Fruit fly (Drosophila melanogaster) whole organism, embryonic: ENCODE measurements around the gene clumsy.

Source experiments
- Ada2b ChIP-seq: fragments of 200-800 bp; sonication (Bioruptor generic); IDR thresholded peaks from 2 replicates; pipeline ENCODE4 v1.3.6; 2022; ENCODE audit warnings: missing biosample characterization, missing genetic modification characterization
- CG11398 ChIP-seq: fragments of 200-800 bp; sonication (Bioruptor generic); optimal IDR thresholded peaks from 2 replicates; lab custom pipeline; 2016; ENCODE audit warnings: missing biosample characterization, missing genetic modification characterization
- CG13296 ChIP-seq: fragments of 200-800 bp; sonication (Bioruptor generic); optimal IDR thresholded peaks from 3 replicates; lab custom pipeline; 2018; ENCODE audit warnings: missing biosample characterization, mild to moderate bottlenecking, missing genetic modification characterization
- CG14050 ChIP-seq: fragments of 200-800 bp; sonication (Bioruptor generic); IDR thresholded peaks from 3 replicates; pipeline ENCODE4 v1.3.6; 2022; ENCODE audit warnings: missing biosample characterization, missing genetic modification characterization
- CG14441 ChIP-seq: fragments of 200-800 bp; sonication (Bioruptor generic); IDR thresholded peaks from 2 replicates; pipeline ENCODE4 v1.3.6; 2022; ENCODE audit warnings: missing biosample characterization, missing genetic modification characterization
- CG16815 ChIP-seq: fragments of 200-800 bp; sonication (Bioruptor generic); optimal IDR thresholded peaks from 3 replicates; lab custom pipeline; 2017; ENCODE audit warnings: missing biosample characterization, mild to moderate bottlenecking, missing genetic modification characterization
- CG17359 ChIP-seq: fragments of 200-800 bp; sonication (Bioruptor generic); optimal IDR thresholded peaks from 3 replicates; lab custom pipeline; 2018; ENCODE audit warnings: missing biosample characterization, mild to moderate bottlenecking, missing genetic modification characterization, moderate library complexity
- CG17912 ChIP-seq: fragments of 200-800 bp; sonication (Bioruptor generic); optimal IDR thresholded peaks from 2 replicates; lab custom pipeline; 2018; ENCODE audit warnings: missing biosample characterization, mild to moderate bottlenecking, missing genetic modification characterization
- CG31224 ChIP-seq: fragments of 200-800 bp; sonication (Bioruptor generic); IDR thresholded peaks from 2 replicates; pipeline ENCODE4 v1.3.6; 2022; ENCODE audit warnings: missing biosample characterization, missing genetic modification characterization
- CG31365 ChIP-seq: fragments of 200-800 bp; sonication (Bioruptor generic); optimal IDR thresholded peaks from 2 replicates; lab custom pipeline; 2018; ENCODE audit warnings: missing biosample characterization, mild to moderate bottlenecking, missing genetic modification characterization
- CG32767 ChIP-seq: fragments of 200-800 bp; sonication (Bioruptor generic); IDR thresholded peaks from 2 replicates; pipeline ENCODE4 v1.3.6; 2022; ENCODE audit warnings: missing biosample characterization, missing genetic modification characterization
- CG7928 ChIP-seq: fragments of 200-800 bp; sonication (Bioruptor generic); optimal IDR thresholded peaks from 2 replicates; lab custom pipeline; 2017; ENCODE audit warnings: missing biosample characterization, mild to moderate bottlenecking, missing genetic modification characterization
- CG9727 ChIP-seq: fragments of 200-800 bp; sonication (Bioruptor generic); optimal IDR thresholded peaks from 3 replicates; lab custom pipeline; 2017; ENCODE audit warnings: missing biosample characterization, mild to moderate bottlenecking, missing genetic modification characterization
- CG9932 ChIP-seq: fragments of 200-800 bp; sonication (Bioruptor generic); IDR thresholded peaks from 2 replicates; pipeline ENCODE4 v1.3.6; 2022; ENCODE audit warnings: missing biosample characterization, missing genetic modification characterization
- Camta ChIP-seq: fragments of 200-800 bp; sonication (Bioruptor generic); optimal IDR thresholded peaks from 2 replicates; lab custom pipeline; 2016; ENCODE audit warnings: missing biosample characterization, missing genetic modification characterization
- Dbx ChIP-seq: fragments of 200-800 bp; sonication (Bioruptor generic); IDR thresholded peaks from 3 replicates; pipeline ENCODE4 v1.3.6; 2022; ENCODE audit warnings: missing biosample characterization, missing genetic modification characterization
- Deaf1 ChIP-seq: fragments of 200-800 bp; optimal IDR thresholded peaks from 3 replicates; lab custom pipeline; 2019; ENCODE audit warnings: missing biosample characterization, mild to moderate bottlenecking, missing genetic modification characterization, moderate library complexity
- Fer1 ChIP-seq: fragments of 200-800 bp; sonication (Bioruptor generic); optimal IDR thresholded peaks from 2 replicates; lab custom pipeline; 2017; ENCODE audit warnings: missing biosample characterization, mild to moderate bottlenecking, missing genetic modification characterization
- HLH54F ChIP-seq: fragments of 200-800 bp; sonication (Bioruptor generic); optimal IDR thresholded peaks from 3 replicates; lab custom pipeline; 2016; ENCODE audit warnings: missing biosample characterization, missing genetic modification characterization
- HLHmδ ChIP-seq: fragments of 200-800 bp; sonication (Bioruptor generic); optimal IDR thresholded peaks from 2 replicates; lab custom pipeline; 2018; ENCODE audit warnings: missing biosample characterization, mild to moderate bottlenecking, missing genetic modification characterization, moderate library complexity
- Hey ChIP-seq: fragments of 200-800 bp; sonication (Bioruptor generic); optimal IDR thresholded peaks from 3 replicates; lab custom pipeline; 2018; ENCODE audit warnings: missing biosample characterization, mild to moderate bottlenecking, missing genetic modification characterization
- HmgD ChIP-seq: fragments of 200-800 bp; sonication (Bioruptor generic); optimal IDR thresholded peaks from 3 replicates; lab custom pipeline; 2016; ENCODE audit warnings: missing biosample characterization, missing genetic modification characterization
- Kr ChIP-seq: fragments of 200-800 bp; sonication (Bioruptor generic); optimal IDR thresholded peaks from 2 replicates; lab custom pipeline; 2017; ENCODE audit warnings: missing biosample characterization, mild to moderate bottlenecking, missing genetic modification characterization
- Lpt ChIP-seq: fragments of >200 bp; optimal IDR thresholded peaks from 2 replicates; lab custom pipeline; 2018; ENCODE audit warnings: missing biosample characterization, missing genetic modification characterization
- NfI ChIP-seq: fragments of 200-800 bp; sonication (Bioruptor generic); optimal IDR thresholded peaks from 3 replicates; lab custom pipeline; 2018; ENCODE audit warnings: missing biosample characterization, mild to moderate bottlenecking, missing genetic modification characterization, moderate library complexity
- Sin3A ChIP-seq: fragments of >200 bp; optimal IDR thresholded peaks from 2 replicates; lab custom pipeline; 2018
- Xbp1 ChIP-seq: fragments of 200-800 bp; sonication (Bioruptor generic); optimal IDR thresholded peaks from 3 replicates; lab custom pipeline; 2016; ENCODE audit warnings: missing biosample characterization, mild to moderate bottlenecking, missing genetic modification characterization
- Xrp1 ChIP-seq: fragments of 200-800 bp; sonication (Bioruptor generic); IDR thresholded peaks from 2 replicates; pipeline ENCODE4 v1.3.6; 2022; ENCODE audit warnings: missing biosample characterization, missing genetic modification characterization
- br ChIP-seq: fragments of >200 bp; optimal IDR thresholded peaks from 2 replicates; lab custom pipeline; 2017
- dan ChIP-seq: fragments of 200-800 bp; sonication (Bioruptor generic); IDR thresholded peaks from 2 replicates; pipeline ENCODE4 v1.3.6; 2022; ENCODE audit warnings: missing biosample characterization, missing genetic modification characterization
- dmrt11E ChIP-seq: fragments of 200-800 bp; sonication (Bioruptor generic); optimal IDR thresholded peaks from 3 replicates; lab custom pipeline; 2018; ENCODE audit warnings: missing biosample characterization, mild to moderate bottlenecking, missing genetic modification characterization, moderate library complexity
- emc ChIP-seq: fragments of 200-800 bp; sonication (Bioruptor generic); optimal IDR thresholded peaks from 2 replicates; lab custom pipeline; 2016; ENCODE audit warnings: missing biosample characterization, missing genetic modification characterization
- fd96Cb ChIP-seq: fragments of 200-800 bp; sonication (Bioruptor generic); optimal IDR thresholded peaks from 2 replicates; lab custom pipeline; 2018; ENCODE audit warnings: missing biosample characterization, mild to moderate bottlenecking, missing genetic modification characterization, moderate library complexity
- ftz-f1 ChIP-seq: fragments of 200-800 bp; sonication (Bioruptor generic); optimal IDR thresholded peaks from 2 replicates; lab custom pipeline; 2016; ENCODE audit warnings: missing biosample characterization, missing genetic modification characterization
- her ChIP-seq: fragments of 200-800 bp; sonication (Bioruptor generic); optimal IDR thresholded peaks from 2 replicates; lab custom pipeline; 2016; ENCODE audit warnings: missing biosample characterization, missing genetic modification characterization
- klu ChIP-seq: fragments of 200-800 bp; sonication (Bioruptor generic); IDR thresholded peaks from 2 replicates; pipeline ENCODE4 v1.3.6; 2022; ENCODE audit warnings: missing biosample characterization, missing genetic modification characterization
- lbe ChIP-seq: fragments of 200-800 bp; sonication (Bioruptor generic); optimal IDR thresholded peaks from 2 replicates; lab custom pipeline; 2016; ENCODE audit warnings: missing biosample characterization, mild to moderate bottlenecking, missing genetic modification characterization
- nmo ChIP-seq: fragments of 200-800 bp; sonication (Bioruptor generic); optimal IDR thresholded peaks from 2 replicates; lab custom pipeline; 2018; ENCODE audit warnings: missing biosample characterization, mild to moderate bottlenecking, missing genetic modification characterization, moderate library complexity
- nom ChIP-seq: fragments of 200-800 bp; sonication (Bioruptor generic); optimal IDR thresholded peaks from 2 replicates; lab custom pipeline; 2017; ENCODE audit warnings: missing biosample characterization, missing genetic modification characterization, mild to moderate bottlenecking, moderate library complexity, missing genetic modification reagents
- oc ChIP-seq: fragments of 200-800 bp; sonication (Bioruptor generic); optimal IDR thresholded peaks from 2 replicates; lab custom pipeline; 2018; ENCODE audit warnings: missing biosample characterization, mild to moderate bottlenecking, missing genetic modification characterization, moderate library complexity
- p53 ChIP-seq: fragments of 200-800 bp; sonication (Bioruptor generic); optimal IDR thresholded peaks from 2 replicates; lab custom pipeline; 2016; ENCODE audit warnings: missing biosample characterization, missing genetic modification characterization
- pfk ChIP-seq: fragments of 200-800 bp; sonication (Bioruptor generic); optimal IDR thresholded peaks from 2 replicates; lab custom pipeline; 2018; ENCODE audit warnings: missing biosample characterization, mild to moderate bottlenecking, missing genetic modification characterization, moderate library complexity
- repo ChIP-seq: fragments of 200-800 bp; sonication (Bioruptor generic); optimal IDR thresholded peaks from 2 replicates; lab custom pipeline; 2016; ENCODE audit warnings: missing biosample characterization, missing genetic modification characterization
- ro ChIP-seq: fragments of 200-800 bp; sonication (Bioruptor generic); IDR thresholded peaks from 2 replicates; pipeline ENCODE4 v1.3.6; 2022; ENCODE audit warnings: missing biosample characterization, missing genetic modification characterization
- run ChIP-seq: fragments of 200-800 bp; sonication (Bioruptor generic); optimal IDR thresholded peaks from 3 replicates; lab custom pipeline; 2018; ENCODE audit warnings: missing biosample characterization, mild to moderate bottlenecking, missing genetic modification characterization
- salm ChIP-seq: fragments of 200-800 bp; sonication (Bioruptor generic); optimal IDR thresholded peaks from 2 replicates; lab custom pipeline; 2018; ENCODE audit warnings: missing biosample characterization, mild to moderate bottlenecking, missing genetic modification characterization
- shn ChIP-seq: fragments of 200-800 bp; sonication (Bioruptor generic); optimal IDR thresholded peaks from 3 replicates; lab custom pipeline; 2016; ENCODE audit warnings: missing biosample characterization, missing genetic modification characterization
- unc-4 ChIP-seq: fragments of 200-800 bp; sonication (Bioruptor generic); IDR thresholded peaks from 2 replicates; pipeline ENCODE4 v1.3.6; 2022; ENCODE audit warnings: missing biosample characterization, missing genetic modification characterization; ENCODE audit not compliant: partially characterized antibody
- usp ChIP-seq: fragments of >200 bp; optimal IDR thresholded peaks from 2 replicates; lab custom pipeline; 2017; ENCODE audit warnings: missing biosample characterization, missing genetic modification characterization
- zfh1 ChIP-seq: fragments of 200-800 bp; sonication (Bioruptor generic); IDR thresholded peaks from 3 replicates; pipeline ENCODE4 v1.3.6; 2022; ENCODE audit warnings: missing biosample characterization, missing genetic modification characterization

The clumsy gene

dm6 chr2L:21168295-21169159 is 37.8 kb upstream of the clumsy start, which contains the start of the genes mAcon1, CG43345 and CG43346 (continued):
- TF ChIP-seq oc (tag; lab: Kevin White, UChicago), result no peak
- peak; percentile 57 for TF ChIP-seq CG7928
- TF ChIP-seq Sin3A (lab: Kevin White, UChicago), result peak; percentile 97
- no peak for TF ChIP-seq CG17359 (tag; lab: Kevin White, UChicago)
- peak; percentile 48; the same call in 1 of the 3 replicates for TF ChIP-seq zfh1 (GFP tag; lab: Robert Waterston, UW)
- TF ChIP-seq repo (GFP tag; lab: Kevin White, UChicago), result peak; percentile 69
- TF ChIP-seq her (GFP tag; lab: Kevin White, UChicago), result peak; percentile 84
- no peak for TF ChIP-seq dan
- peak; percentile 86 for TF ChIP-seq Dbx (GFP tag; lab: Robert Waterston, UW)
- TF ChIP-seq Camta, result peak; percentile 75
- TF ChIP-seq Kr (GFP tag; lab: Kevin White, UChicago), result no peak
- TF ChIP-seq fd96Cb (tag; lab: Kevin White, UChicago), result peak; percentile 54
- TF ChIP-seq CG11398 (GFP tag; lab: Kevin White, UChicago), result peak; percentile 79
- TF ChIP-seq Ada2b (GFP tag; lab: Robert Waterston, UW), result peak; percentile 33; the same call in 1 of the 2 replicates
- peak; percentile 93 for TF ChIP-seq HLH54F (GFP tag; lab: Kevin White, UChicago)
- no peak for TF ChIP-seq Lpt (GFP tag; lab: Kevin White, UChicago)
- TF ChIP-seq pfk (GFP tag; lab: Kevin White, UChicago), result peak; percentile 6
- TF ChIP-seq CG31365 (tag; lab: Kevin White, UChicago), result no peak
- peak; percentile 84 for TF ChIP-seq Xbp1 (GFP tag; lab: Kevin White, UChicago)
- no peak for TF ChIP-seq Hey (tag; lab: Kevin White, UChicago)
- peak; percentile 84 for TF ChIP-seq CG16815
- TF ChIP-seq nom (GFP tag; lab: Kevin White, UChicago), result peak; percentile 75
- no peak; the same call in 1 of the 2 replicates for TF ChIP-seq CG14441 (GFP tag; lab: Robert Waterston, UW)
- TF ChIP-seq shn (GFP tag; lab: Kevin White, UChicago), result peak; percentile 92
- TF ChIP-seq CG9727, result peak; percentile 79
- TF ChIP-seq p53 (GFP tag; lab: Kevin White, UChicago), result peak; percentile 62
- TF ChIP-seq ro (GFP tag; lab: Robert Waterston, UW), result no peak
- peak; percentile 69 for TF ChIP-seq lbe (GFP tag; lab: Kevin White, UChicago)
- peak; percentile 96 for TF ChIP-seq klu (GFP tag; lab: Robert Waterston, UW)
- TF ChIP-seq CG17912 (GFP tag; lab: Kevin White, UChicago), result no peak
- TF ChIP-seq emc, result peak; percentile 84
- peak; percentile 73 for TF ChIP-seq dmrt11E (tag; lab: Kevin White, UChicago)
- peak; percentile 27; the same call in 2 of the 3 replicates for TF ChIP-seq CG14050 (GFP tag; lab: Robert Waterston, UW)
- peak; percentile 82 for TF ChIP-seq CG13296 (GFP tag; lab: Kevin White, UChicago)
- no peak for TF ChIP-seq run
- no peak for TF ChIP-seq salm (tag; lab: Kevin White, UChicago)
- TF ChIP-seq nmo (GFP tag; lab: Kevin White, UChicago), result peak; percentile 87
- TF ChIP-seq usp, result no peak
- no peak for TF ChIP-seq HLHmδ (GFP tag; lab: Kevin White, UChicago)
- no peak for TF ChIP-seq Deaf1 (tag; lab: Kevin White, UChicago)
- TF ChIP-seq NfI (GFP tag; lab: Kevin White, UChicago), result peak; percentile 86
- peak; percentile 47; the same call in 1 of the 2 replicates for TF ChIP-seq CG32767 (GFP tag; lab: Robert Waterston, UW)
- peak; percentile 53 for TF ChIP-seq ftz-f1
- no peak for TF ChIP-seq unc-4 (GFP tag; lab: Robert Waterston, UW)
- TF ChIP-seq CG9932 (GFP tag; lab: Robert Waterston, UW), result peak; percentile 84
- no peak for TF ChIP-seq br (lab: Kevin White, UChicago)
- peak; percentile 56 for TF ChIP-seq CG31224
- TF ChIP-seq Fer1 (GFP tag; lab: Kevin White, UChicago), result peak; percentile 89
- TF ChIP-seq Xrp1 (GFP tag; lab: Robert Waterston, UW), result peak; percentile 79
- peak; percentile 88 for TF ChIP-seq HmgD
